Worm (Caenorhabditis elegans) whole organism, L1 larva: Measurements from ENCODE around the gene F07C6.4.
A peak's percentile ranks its signal among the peaks of the same experiment; 100 is the strongest.
"Not testable (repeated sequence)": the region's sequence is repeated elsewhere in the genome, so short reads cannot be mapped to it uniquely, and the experiment has no call there.

Experiments
- F16B12.6 ChIP-seq: fragments of 150-350 bp; optimal IDR thresholded peaks from 2 replicates; lab custom pipeline; 2014; ENCODE audit warnings: missing biosample characterization, missing genetic modification characterization
- aha-1 ChIP-seq: fragments of 150-350 bp; optimal IDR thresholded peaks from 2 replicates; lab custom pipeline; 2014; ENCODE audit warnings: missing biosample characterization, missing genetic modification characterization
- ceh-63 ChIP-seq: fragments of 200-800 bp; sonication (Bioruptor generic); optimal IDR thresholded peaks from 2 replicates; lab custom pipeline; 2018; ENCODE audit warnings: mild to moderate bottlenecking, missing genetic modification characterization, missing compliant biosample characterization
- ceh-8 ChIP-seq: fragments of 200-800 bp; sonication (Bioruptor generic); optimal IDR thresholded peaks from 2 replicates; lab custom pipeline; 2018; ENCODE audit warnings: mild to moderate bottlenecking, missing genetic modification characterization, moderate library complexity, missing compliant biosample characterization
- ceh-88 ChIP-seq: fragments of 200-800 bp; sonication (Bioruptor generic); IDR thresholded peaks from 2 replicates; pipeline ENCODE4 v1.3.6; 2022; ENCODE audit warnings: missing genetic modification characterization, missing compliant biosample characterization
- efl-1 ChIP-seq, 4 experiments: fragments of 150-350 bp; optimal IDR thresholded peaks in 3 of 4; peaks in 1 of 4; 1 replicate in 1 of 4; 2 replicates in 3 of 4; lab custom pipeline; 2014; ENCODE audit warnings: missing biosample characterization in 2 of 4, missing genetic modification characterization in 2 of 4, missing genetic modification reagents in 2 of 4
- egl-13 ChIP-seq: sonication (generic microtip); optimal IDR thresholded peaks from 2 replicates; lab custom pipeline; 2016; ENCODE audit warnings: missing genotype, missing genetic modification reagents, missing genetic modification characterization, missing compliant biosample characterization
- egl-27 ChIP-seq, 2 experiments: fragments of 150-350 bp in 1 of 2; sonication (generic microtip); optimal IDR thresholded peaks; 3 replicates each; lab custom pipeline; 2017 to 2018; ENCODE audit warnings: missing biosample characterization in 2 of 2, missing genetic modification characterization in 2 of 2, missing genetic modification reagents in 2 of 2
- elt-2 ChIP-seq: sonication (generic microtip); optimal IDR thresholded peaks from 2 replicates; lab custom pipeline; 2016; ENCODE audit warnings: missing genetic modification characterization, mild to moderate bottlenecking, inconsistent platforms, missing compliant biosample characterization, missing genetic modification reagents
- elt-3 ChIP-seq, 6 experiments: fragments of 150-350 bp in 1 of 6; sonication (generic microtip); optimal IDR thresholded peaks; 2 replicates each; lab custom pipeline; 2017 to 2018; ENCODE audit warnings: missing biosample characterization in 6 of 6, missing genetic modification characterization in 6 of 6, inconsistent platforms in 1 of 6
- hlh-17 ChIP-seq: fragments of 200-800 bp; sonication (Bioruptor generic); optimal IDR thresholded peaks from 2 replicates; lab custom pipeline; 2018; ENCODE audit warnings: missing genetic modification characterization, mild to moderate bottlenecking, missing compliant biosample characterization, moderate library complexity, borderline replicate concordance
- irx-1 ChIP-seq: sonication (generic microtip); optimal IDR thresholded peaks from 2 replicates; lab custom pipeline; 2016; ENCODE audit warnings: missing genetic modification characterization, missing compliant biosample characterization
- jun-1 ChIP-seq: fragments of 150-350 bp; optimal IDR thresholded peaks from 2 replicates; lab custom pipeline; 2014; ENCODE audit warnings: missing biosample characterization, missing genetic modification reagents, missing genetic modification characterization
- lin-14 ChIP-seq: fragments of 200-800 bp; sonication (Bioruptor generic); optimal IDR thresholded peaks from 2 replicates; lab custom pipeline; 2018; ENCODE audit warnings: mild to moderate bottlenecking, missing genetic modification characterization, moderate library complexity, missing compliant biosample characterization
- lin-39 ChIP-seq: fragments of 150-350 bp; optimal IDR thresholded peaks from 2 replicates; lab custom pipeline; 2014; ENCODE audit warnings: missing biosample characterization, missing genetic modification reagents, missing genetic modification characterization
- mab-9 ChIP-seq: fragments of 200-800 bp; sonication (Bioruptor generic); IDR thresholded peaks from 2 replicates; pipeline ENCODE4 v1.3.6; 2022; ENCODE audit warnings: missing genetic modification reagents, missing genetic modification characterization, missing compliant biosample characterization
- mep-1 ChIP-seq: fragments of 150-350 bp; optimal IDR thresholded peaks from 2 replicates; lab custom pipeline; 2014; ENCODE audit warnings: missing biosample characterization, missing genetic modification characterization
- nhr-20 ChIP-seq: sonication (generic microtip); optimal IDR thresholded peaks from 2 replicates; lab custom pipeline; 2016; ENCODE audit warnings: mild to moderate bottlenecking, missing genetic modification characterization, missing compliant biosample characterization
- nhr-237 ChIP-seq: fragments of 150-350 bp; optimal IDR thresholded peaks from 2 replicates; lab custom pipeline; 2014; ENCODE audit warnings: missing biosample characterization, missing genetic modification characterization
- nhr-47 ChIP-seq: sonication (generic microtip); optimal IDR thresholded peaks from 2 replicates; lab custom pipeline; 2016; ENCODE audit warnings: mild to moderate bottlenecking, missing genetic modification characterization, moderate library complexity, missing compliant biosample characterization
- nhr-76 ChIP-seq: sonication (generic microtip); optimal IDR thresholded peaks from 2 replicates; lab custom pipeline; 2017; ENCODE audit warnings: missing biosample characterization, missing genetic modification characterization
- rnt-1 ChIP-seq: sonication (generic microtip); optimal IDR thresholded peaks from 2 replicates; lab custom pipeline; 2016; ENCODE audit warnings: mild to moderate bottlenecking, missing genetic modification characterization, moderate library complexity, missing compliant biosample characterization
- sup-37 ChIP-seq: fragments of 200-800 bp; sonication (Bioruptor generic); optimal IDR thresholded peaks from 2 replicates; lab custom pipeline; 2018; ENCODE audit warnings: mild to moderate bottlenecking, missing genetic modification characterization, missing compliant biosample characterization
- tlp-1 ChIP-seq: fragments of 150-350 bp; optimal IDR thresholded peaks from 2 replicates; lab custom pipeline; 2014; ENCODE audit warnings: missing biosample characterization, missing genetic modification characterization
- unc-62 ChIP-seq: fragments of 150-350 bp; optimal IDR thresholded peaks from 2 replicates; lab custom pipeline; 2014; ENCODE audit warnings: missing biosample characterization, missing genetic modification reagents, missing genetic modification characterization
- unc-86 ChIP-seq: sonication (generic microtip); optimal IDR thresholded peaks from 2 replicates; lab custom pipeline; 2016; ENCODE audit warnings: missing genetic modification characterization, missing compliant biosample characterization
- zag-1 ChIP-seq: fragments of 150-350 bp; optimal IDR thresholded peaks from 2 replicates; lab custom pipeline; 2014; ENCODE audit warnings: missing biosample characterization, missing genetic modification characterization
- ztf-4 ChIP-seq: fragments of 150-350 bp; optimal IDR thresholded peaks from 2 replicates; lab custom pipeline; 2014; ENCODE audit warnings: missing biosample characterization, missing genetic modification characterization

Gene F07C6.4

ce11 chrIV:12871445-12871947, 65.8 kb downstream of the F07C6.4 start, which contains the start of gene clec-187:
Gene clec-187 (minus strand): TSS chrIV:12871495.
- TF ChIP-seq lin-14 (GFP tag; lab: Kevin White, UChicago), result no peak
- TF ChIP-seq elt-2 (tag; lab: Kevin White, UChicago), result peak; percentile 73

- TF ChIP-seq sup-37 (GFP tag; lab: Kevin White, UChicago); aha-1 (tag; lab: Kevin White, UChicago); rnt-1: not testable (repeated sequence)
- TF ChIP-seq, all 84 proteins: peak for 0; not testable (repeated sequence) for 84
Measured at ce11 chrIV:12875260-12875659, 69.5 kb downstream of the F07C6.4 start, which contains the start of gene ZK896.1. Gene ZK896.1 (minus strand): TSS chrIV:12875360.

ce11 chrIV:12876558-12876957, 70.8 kb downstream of the F07C6.4 start:
- no peak for TF ChIP-seq nhr-76 (tag; lab: Kevin White, UChicago)
- TF ChIP-seq elt-2 (tag; lab: Kevin White, UChicago), result peak; percentile 49

ce11 chrIV:12879557-12879956, 73.8 kb downstream of the F07C6.4 start, which contains the start of gene ZK896.5:
Gene ZK896.5 (minus strand): TSS chrIV:12879645.
- TF ChIP-seq ceh-63 (no peak), ceh-88 (GFP tag; lab: Robert Waterston, UW) (no peak), ceh-8 (no peak), irx-1 (no peak), tlp-1 (tag; lab: Kevin White, UChicago) (no peak), unc-62 (no peak), F16B12.6 (tag; lab: Kevin White, UChicago) (no peak), zag-1 (no peak), nhr-20 (tag; lab: Kevin White, UChicago) (peak; percentile 4), egl-13 (tag; lab: Kevin White, UChicago) (no peak), elt-2 (tag; lab: Kevin White, UChicago) (peak; percentile 78), unc-86 (no peak), efl-1 (optimal IDR thresholded peaks at IDR 0.05; lab: Kevin White, UChicago) (no peak), efl-1 (GFP tag; optimal IDR thresholded peaks at IDR 0.05 in 1 of 2; lab: Kevin White, UChicago) (peak in 1 of 2 experiments; percentile 38), mab-9 (GFP tag; lab: Robert Waterston, UW) (no peak), lin-14 (GFP tag; lab: Kevin White, UChicago) (no peak), jun-1 (tag; lab: Kevin White, UChicago) (no peak), nhr-47 (tag; lab: Kevin White, UChicago) (no peak), ztf-4 (no peak), hlh-17 (GFP tag; lab: Kevin White, UChicago) (no peak), elt-3 (tag; optimal IDR thresholded peaks at IDR 0.05; lab: Kevin White, UChicago) (no peak), mep-1 (tag; lab: Kevin White, UChicago) (no peak), egl-27 (tag; optimal IDR thresholded peaks at IDR 0.05; lab: Kevin White, UChicago) (no peak), lin-39 (tag; lab: Kevin White, UChicago) (no peak), nhr-237 (tag; lab: Kevin White, UChicago) (no peak)
